Fruit fly (Drosophila melanogaster) whole organism, embryonic: ENCODE measurements around the gene CG13898.

ENCODE experiments used
- CG13775 ChIP-seq: fragments of 200-800 bp; sonication (Bioruptor generic); optimal IDR thresholded peaks from 3 replicates; lab custom pipeline; 2017; ENCODE audit warnings: missing biosample characterization, mild to moderate bottlenecking, missing genetic modification characterization
- CG7357 ChIP-seq: fragments of 200-800 bp; sonication (Bioruptor generic); IDR thresholded peaks from 3 replicates; pipeline ENCODE4 v1.3.6; 2022; ENCODE audit warnings: missing biosample characterization, missing genetic modification characterization
- NK7.1 ChIP-seq: fragments of 200-800 bp; sonication (Bioruptor generic); optimal IDR thresholded peaks from 3 replicates; lab custom pipeline; 2016; ENCODE audit warnings: missing biosample characterization, missing genetic modification characterization
- Sin3A ChIP-seq: fragments of >200 bp; optimal IDR thresholded peaks from 2 replicates; lab custom pipeline; 2018
- Sox100B ChIP-seq: fragments of 200-800 bp; sonication (Bioruptor generic); optimal IDR thresholded peaks from 3 replicates; lab custom pipeline; 2018; ENCODE audit warnings: missing biosample characterization, mild to moderate bottlenecking, missing genetic modification characterization
- YL-1 ChIP-seq: fragments of 200-800 bp; sonication (Bioruptor generic); optimal IDR thresholded peaks from 3 replicates; lab custom pipeline; 2017; ENCODE audit warnings: missing biosample characterization, mild to moderate bottlenecking, missing genetic modification characterization
- btn ChIP-seq: fragments of 200-800 bp; sonication (Bioruptor generic); optimal IDR thresholded peaks from 2 replicates; lab custom pipeline; 2016; ENCODE audit warnings: missing biosample characterization, missing genetic modification characterization
- kah ChIP-seq: fragments of 200-800 bp; sonication (Bioruptor generic); optimal IDR thresholded peaks from 2 replicates; lab custom pipeline; 2018; ENCODE audit warnings: missing biosample characterization, mild to moderate bottlenecking, missing genetic modification characterization
- sens ChIP-seq: fragments of 200-800 bp; sonication (Bioruptor generic); peaks from one replicate; lab custom pipeline; 2016; ENCODE audit warnings: missing biosample characterization, missing genetic modification characterization
- sug ChIP-seq: fragments of 200-800 bp; optimal IDR thresholded peaks from 2 replicates; lab custom pipeline; 2019; ENCODE audit warnings: missing biosample characterization, mild to moderate bottlenecking, missing genetic modification characterization, moderate library complexity

DNA sequence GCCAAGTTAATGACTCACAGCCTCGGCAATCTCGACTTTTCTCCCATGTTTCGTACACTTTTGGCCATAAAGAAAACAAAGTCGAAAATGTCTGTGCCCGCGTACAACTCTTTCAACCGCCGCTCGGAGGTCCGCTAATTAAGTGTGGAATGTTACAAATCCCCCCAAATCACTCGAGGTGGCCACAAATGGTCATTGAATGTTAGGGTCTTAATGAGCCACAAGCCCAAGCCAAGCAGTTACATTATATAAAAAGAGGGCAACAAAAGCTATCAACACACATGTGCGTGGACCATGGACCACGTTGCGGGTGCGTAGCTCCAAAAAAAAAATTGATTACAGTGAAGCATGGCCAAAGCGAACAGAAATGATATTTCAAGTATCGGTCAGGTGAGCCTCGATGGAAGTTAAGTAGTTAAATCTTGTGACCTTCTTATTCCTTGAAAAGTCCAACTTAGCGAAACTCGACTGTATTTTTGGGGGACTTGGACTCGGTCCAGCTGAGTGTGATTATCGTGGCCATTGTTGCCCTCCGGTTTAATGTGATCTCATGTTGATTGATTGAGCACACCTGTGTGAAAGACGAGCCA lies 15.5 kb upstream of the CG13898 start:
- peak; percentile 70 for TF ChIP-seq sug (tag; lab: Kevin White, UChicago)
- TF ChIP-seq YL-1 (GFP tag; lab: Kevin White, UChicago): no peak
- TF ChIP-seq sens (GFP tag; lab: Kevin White, UChicago): peak; percentile 96
- peak; percentile 73 for TF ChIP-seq NK7.1
- TF ChIP-seq btn (GFP tag; lab: Kevin White, UChicago): peak; percentile 79
- peak; percentile 79 for TF ChIP-seq CG7357 (GFP tag; lab: Robert Waterston, UW)
- peak; percentile 76 for TF ChIP-seq kah (GFP tag; lab: Kevin White, UChicago)
- TF ChIP-seq CG13775 (GFP tag; lab: Kevin White, UChicago): peak; percentile 56
- TF ChIP-seq Sin3A: no peak
- peak; percentile 75 for TF ChIP-seq Sox100B (GFP tag; lab: Kevin White, UChicago)
